Worm (Caenorhabditis elegans): ENCODE results near the gene aagr-1.

DNA sequence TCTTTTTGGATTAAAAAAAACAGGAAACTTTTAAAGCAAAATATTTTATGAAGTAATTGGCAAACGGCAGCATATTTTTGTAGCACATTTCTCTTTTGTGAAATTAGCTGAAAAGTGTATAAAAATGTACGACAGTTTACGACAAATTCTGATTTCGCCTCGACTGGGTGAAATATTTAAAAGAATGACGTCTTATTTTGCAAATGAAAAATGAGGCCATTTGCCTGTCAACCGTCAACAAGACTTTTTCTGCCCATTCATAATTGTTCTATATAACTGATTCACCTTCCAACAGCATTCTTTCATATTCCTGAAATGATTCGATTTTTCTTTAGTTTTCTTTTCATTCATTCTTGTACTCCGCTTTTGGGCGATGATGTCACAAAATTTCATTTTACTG is 10.7 kb upstream of the aagr-1 start, which contains the start of the genes F17E9.2 and col-116:
- no peak for TF ChIP-seq him-1 (tag; optimal IDR thresholded peaks at IDR 0.05)
- no peak for TF ChIP-seq dao-5 (tag; optimal IDR thresholded peaks at IDR 0.05)
- TF ChIP-seq W03F9.2 (tag; optimal IDR thresholded peaks at IDR 0.05), result no peak
